Fruit fly (Drosophila melanogaster): Measurements from ENCODE around the gene Srr.

DNA sequence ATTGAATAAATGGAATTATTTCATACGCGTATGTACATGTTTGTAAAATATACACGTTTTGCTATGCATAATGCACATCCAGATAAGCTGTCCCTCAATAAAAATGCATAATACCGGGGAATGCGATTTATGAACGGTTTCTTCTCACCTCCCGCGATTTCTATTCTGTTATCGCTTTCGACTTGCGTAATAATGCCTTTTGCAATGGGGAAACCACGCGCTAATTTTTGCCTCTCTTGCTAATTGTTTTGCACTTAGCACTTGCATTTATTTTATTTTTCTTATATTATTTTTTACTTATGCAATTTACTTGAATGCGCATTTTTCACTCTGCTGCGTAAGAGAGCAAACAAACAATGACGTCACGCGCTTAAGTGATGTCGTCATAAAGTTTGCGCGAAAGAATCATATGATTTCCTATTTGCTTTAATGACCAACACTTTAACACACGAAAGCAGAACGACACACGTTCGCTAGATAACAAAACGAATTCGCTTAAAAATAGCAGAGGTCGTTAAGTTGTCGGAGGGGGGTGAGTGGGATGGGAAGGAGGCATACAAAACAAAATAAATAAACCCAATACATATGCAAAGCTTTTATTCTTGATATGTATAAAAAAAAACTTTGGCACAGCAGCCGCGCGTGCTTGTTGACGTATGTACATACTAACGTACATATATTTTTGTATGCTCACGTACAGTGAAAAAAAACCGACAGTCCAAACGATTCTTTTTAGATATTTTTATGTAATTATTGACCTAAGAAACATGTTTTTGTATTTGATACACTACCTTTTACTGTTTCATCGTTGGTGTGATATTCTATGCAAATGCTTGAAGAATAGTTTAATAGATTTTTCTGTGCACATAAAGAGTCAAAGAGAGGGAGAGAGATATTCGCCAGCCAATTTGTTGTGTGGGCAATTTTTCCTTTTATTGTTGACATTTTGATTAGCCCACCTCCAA is 13.5 kb upstream of the Srr start:
- TF ChIP-seq cic (GFP tag; optimal IDR thresholded peaks at IDR 0.05) (peak; percentile 57), pad (GFP tag; optimal IDR thresholded peaks at IDR 0.05) (no peak), Crg-1 (GFP tag; optimal IDR thresholded peaks at IDR 0.05) (peak; percentile 20)
